Worm (Caenorhabditis elegans): ENCODE measurements around the gene col-140.

- TF ChIP-seq fos-1 (tag; optimal IDR thresholded peaks at IDR 0.05) (no peak), elt-3 (tag; optimal IDR thresholded peaks at IDR 0.05) (no peak), aly-2 (tag; optimal IDR thresholded peaks at IDR 0.05) (no peak), ceh-9 (tag; optimal IDR thresholded peaks at IDR 0.05) (no peak), nhr-11 (tag; optimal IDR thresholded peaks at IDR 0.05) (no peak), tbx-2 (tag; optimal IDR thresholded peaks at IDR 0.05) (no peak), elt-2 (tag; optimal IDR thresholded peaks at IDR 0.05) (no peak)
These were observed 14.0 kb upstream of the col-140 start for ce11 chrV:5850671-5851070.

Measured in whole organism, L3 larva.